Fruit fly (Drosophila melanogaster) whole organism, embryonic: ENCODE results near the gene Cpr11B.

Experiments used
- Asciz ChIP-seq: fragments of 200-800 bp; sonication (Bioruptor generic); optimal IDR thresholded peaks from 2 replicates; lab custom pipeline; 2017; ENCODE audit warnings: missing biosample characterization, mild to moderate bottlenecking, missing genetic modification characterization, missing genetic modification reagents
- Bgb ChIP-seq: fragments of 200-800 bp; sonication (Bioruptor generic); IDR thresholded peaks from 2 replicates; pipeline ENCODE4 v1.3.6; 2022; ENCODE audit warnings: missing biosample characterization, missing genetic modification characterization; ENCODE audit not compliant: partially characterized antibody
- CG10147 ChIP-seq: fragments of 200-800 bp; sonication (Bioruptor generic); optimal IDR thresholded peaks from 2 replicates; lab custom pipeline; 2019; ENCODE audit warnings: missing biosample characterization, mild to moderate bottlenecking, missing genetic modification characterization, moderate library complexity
- CG10366 ChIP-seq: fragments of 200-800 bp; sonication (Bioruptor generic); IDR thresholded peaks from 2 replicates; pipeline ENCODE4 v1.3.6; 2022; ENCODE audit warnings: missing biosample characterization, missing genetic modification characterization
- CG11456 ChIP-seq: fragments of 200-800 bp; sonication (Bioruptor generic); IDR thresholded peaks from 3 replicates; pipeline ENCODE4 v1.3.6; 2022; ENCODE audit warnings: missing biosample characterization, missing genetic modification characterization
- CG12155 ChIP-seq: fragments of 200-800 bp; sonication (Bioruptor generic); optimal IDR thresholded peaks from 3 replicates; lab custom pipeline; 2016; ENCODE audit warnings: missing biosample characterization, missing genetic modification characterization
- CG12769 ChIP-seq: fragments of 200-800 bp; sonication (Bioruptor generic); optimal IDR thresholded peaks from 2 replicates; lab custom pipeline; 2019; ENCODE audit warnings: missing biosample characterization, mild to moderate bottlenecking, missing genetic modification characterization, moderate library complexity
- CG13123 ChIP-seq: fragments of 200-800 bp; sonication (Bioruptor generic); optimal IDR thresholded peaks from 2 replicates; lab custom pipeline; 2016; ENCODE audit warnings: missing biosample characterization, missing genetic modification characterization
- CG13424 ChIP-seq: fragments of 200-800 bp; sonication (Bioruptor generic); optimal IDR thresholded peaks from 2 replicates; lab custom pipeline; 2019; ENCODE audit warnings: missing biosample characterization, mild to moderate bottlenecking, missing genetic modification characterization, moderate library complexity
- CG14050 ChIP-seq: fragments of 200-800 bp; sonication (Bioruptor generic); IDR thresholded peaks from 3 replicates; pipeline ENCODE4 v1.3.6; 2022; ENCODE audit warnings: missing biosample characterization, missing genetic modification characterization
- CG14965 ChIP-seq: fragments of 200-800 bp; sonication (Bioruptor generic); optimal IDR thresholded peaks from 2 replicates; lab custom pipeline; 2016; ENCODE audit warnings: missing biosample characterization, missing genetic modification characterization, borderline replicate concordance
- CG15073 ChIP-seq: fragments of 200-800 bp; sonication (Bioruptor generic); optimal IDR thresholded peaks from 2 replicates; lab custom pipeline; 2016; ENCODE audit warnings: missing biosample characterization, missing genetic modification characterization
- CG15601 ChIP-seq: fragments of 200-800 bp; sonication (Bioruptor generic); optimal IDR thresholded peaks from 3 replicates; lab custom pipeline; 2019; ENCODE audit warnings: missing biosample characterization, mild to moderate bottlenecking, missing genetic modification characterization, moderate library complexity
- CG16815 ChIP-seq: fragments of 200-800 bp; sonication (Bioruptor generic); optimal IDR thresholded peaks from 3 replicates; lab custom pipeline; 2017; ENCODE audit warnings: missing biosample characterization, mild to moderate bottlenecking, missing genetic modification characterization
- CG18599 ChIP-seq: fragments of 200-800 bp; sonication (Bioruptor generic); optimal IDR thresholded peaks from 3 replicates; lab custom pipeline; 2017; ENCODE audit warnings: missing biosample characterization, missing genetic modification characterization, mild to moderate bottlenecking, moderate library complexity, missing genetic modification reagents
- CG18764 ChIP-seq: fragments of 200-800 bp; sonication (Bioruptor generic); optimal IDR thresholded peaks from 3 replicates; lab custom pipeline; 2016; ENCODE audit warnings: missing biosample characterization, missing genetic modification characterization
- CG4424 ChIP-seq: fragments of 200-800 bp; sonication (Bioruptor generic); optimal IDR thresholded peaks from 3 replicates; lab custom pipeline; 2016; ENCODE audit warnings: missing biosample characterization, missing genetic modification characterization
- CG4617 ChIP-seq: fragments of 200-800 bp; sonication (Bioruptor generic); optimal IDR thresholded peaks from 3 replicates; lab custom pipeline; 2016; ENCODE audit warnings: missing biosample characterization, missing genetic modification characterization, borderline replicate concordance
- CG7963 ChIP-seq: fragments of 200-800 bp; sonication (Bioruptor generic); IDR thresholded peaks from 3 replicates; pipeline ENCODE4 v1.3.6; 2022; ENCODE audit warnings: missing biosample characterization, missing genetic modification characterization; ENCODE audit not compliant: partially characterized antibody
- CG8359 ChIP-seq: fragments of 200-800 bp; sonication (Bioruptor generic); optimal IDR thresholded peaks from 2 replicates; lab custom pipeline; 2017; ENCODE audit warnings: missing biosample characterization, mild to moderate bottlenecking, missing genetic modification characterization, borderline replicate concordance
- CG9876 ChIP-seq: fragments of 200-800 bp; sonication (Bioruptor generic); optimal IDR thresholded peaks from 2 replicates; lab custom pipeline; 2016; ENCODE audit warnings: missing biosample characterization, missing genetic modification characterization
- Dbx ChIP-seq: fragments of 200-800 bp; sonication (Bioruptor generic); IDR thresholded peaks from 3 replicates; pipeline ENCODE4 v1.3.6; 2022; ENCODE audit warnings: missing biosample characterization, missing genetic modification characterization
- HLH3B ChIP-seq: fragments of 200-800 bp; sonication (Bioruptor generic); IDR thresholded peaks from 2 replicates; pipeline ENCODE4 v1.3.6; 2022; ENCODE audit warnings: missing biosample characterization, missing genetic modification characterization
- Poxn ChIP-seq: fragments of 200-800 bp; sonication (Bioruptor generic); IDR thresholded peaks from 2 replicates; pipeline ENCODE4 v1.3.6; 2022; ENCODE audit warnings: missing biosample characterization, missing genetic modification characterization
- Rfx ChIP-seq: fragments of 200-800 bp; sonication (Bioruptor generic); IDR thresholded peaks from 2 replicates; pipeline ENCODE4 v1.3.6; 2022; ENCODE audit warnings: missing biosample characterization, missing genetic modification characterization
- Sry-β ChIP-seq: fragments of 200-800 bp; sonication (Bioruptor generic); optimal IDR thresholded peaks from 2 replicates; lab custom pipeline; 2018; ENCODE audit warnings: missing biosample characterization, mild to moderate bottlenecking, missing genetic modification characterization, moderate library complexity
- Ssrp ChIP-seq: fragments of 200-800 bp; sonication (Bioruptor generic); optimal IDR thresholded peaks from 2 replicates; lab custom pipeline; 2018; ENCODE audit warnings: missing biosample characterization, mild to moderate bottlenecking, missing genetic modification characterization, moderate library complexity
- Xbp1 ChIP-seq: fragments of 200-800 bp; sonication (Bioruptor generic); optimal IDR thresholded peaks from 3 replicates; lab custom pipeline; 2016; ENCODE audit warnings: missing biosample characterization, mild to moderate bottlenecking, missing genetic modification characterization
- aop ChIP-seq: fragments of 200-800 bp; sonication (Bioruptor generic); IDR thresholded peaks from 2 replicates; pipeline ENCODE4 v1.3.6; 2022; ENCODE audit warnings: missing biosample characterization, missing genetic modification characterization
- bab2 ChIP-seq: fragments of 200-800 bp; sonication (Bioruptor generic); optimal IDR thresholded peaks from 2 replicates; lab custom pipeline; 2016; ENCODE audit warnings: missing biosample characterization, missing genetic modification characterization
- chm ChIP-seq: fragments of 200-800 bp; sonication (Bioruptor generic); IDR thresholded peaks from 2 replicates; pipeline ENCODE4 v1.3.6; 2022; ENCODE audit warnings: missing biosample characterization, missing genetic modification characterization
- crc ChIP-seq: fragments of 200-800 bp; sonication (Bioruptor generic); optimal IDR thresholded peaks from 2 replicates; lab custom pipeline; 2016; ENCODE audit warnings: missing biosample characterization, missing genetic modification characterization
- en ChIP-seq: fragments of 200-800 bp; sonication (Bioruptor generic); optimal IDR thresholded peaks from 2 replicates; lab custom pipeline; 2016; ENCODE audit warnings: missing biosample characterization, missing genetic modification characterization
- gfzf ChIP-seq: fragments of 200-800 bp; sonication (Bioruptor generic); optimal IDR thresholded peaks from 2 replicates; lab custom pipeline; 2016; ENCODE audit warnings: missing biosample characterization, mild to moderate bottlenecking, missing genetic modification characterization, moderate library complexity
- jigr1 ChIP-seq: fragments of 200-800 bp; sonication (Bioruptor generic); IDR thresholded peaks from 3 replicates; pipeline ENCODE4 v1.3.6; 2022; ENCODE audit warnings: missing biosample characterization, missing genetic modification characterization
- knrl ChIP-seq: fragments of 200-800 bp; sonication (Bioruptor generic); IDR thresholded peaks from 3 replicates; pipeline ENCODE4 v1.3.6; 2022; ENCODE audit warnings: missing biosample characterization, missing genetic modification characterization; ENCODE audit not compliant: partially characterized antibody
- mam ChIP-seq: fragments of 200-800 bp; sonication (Bioruptor generic); optimal IDR thresholded peaks from 3 replicates; lab custom pipeline; 2016; ENCODE audit warnings: missing biosample characterization, missing genetic modification characterization
- otp ChIP-seq: fragments of 200-800 bp; sonication (Bioruptor generic); IDR thresholded peaks from 3 replicates; pipeline ENCODE4, ENCODE4 v1.3.6; 2022; ENCODE audit warnings: missing biosample characterization, missing genetic modification characterization
- peb ChIP-seq: fragments of 200-800 bp; sonication (Bioruptor generic); IDR thresholded peaks from 2 replicates; pipeline ENCODE4 v1.3.6; 2022; ENCODE audit warnings: missing biosample characterization, missing genetic modification characterization
- psq ChIP-seq: fragments of 200-800 bp; sonication (Bioruptor generic); optimal IDR thresholded peaks from 2 replicates; lab custom pipeline; 2017; ENCODE audit warnings: missing biosample characterization, missing genetic modification characterization
- pzg ChIP-seq: fragments of 200-800 bp; sonication (Bioruptor generic); optimal IDR thresholded peaks from 3 replicates; lab custom pipeline; 2018; ENCODE audit warnings: missing biosample characterization, mild to moderate bottlenecking, missing genetic modification characterization, moderate library complexity
- ranshi ChIP-seq: fragments of 200-800 bp; sonication (Bioruptor generic); IDR thresholded peaks from 2 replicates; pipeline ENCODE4 v1.3.6; 2022; ENCODE audit warnings: missing biosample characterization, missing genetic modification characterization
- slp2 ChIP-seq: fragments of 200-800 bp; sonication (Bioruptor generic); optimal IDR thresholded peaks from 2 replicates; lab custom pipeline; 2016; ENCODE audit warnings: missing biosample characterization, missing genetic modification characterization
- trem ChIP-seq: fragments of 200-800 bp; optimal IDR thresholded peaks from 3 replicates; lab custom pipeline; 2019; ENCODE audit warnings: missing biosample characterization, mild to moderate bottlenecking, missing genetic modification characterization, moderate library complexity
- twi ChIP-seq: fragments of 200-800 bp; optimal IDR thresholded peaks from 2 replicates; lab custom pipeline; 2019; ENCODE audit warnings: missing biosample characterization, mild to moderate bottlenecking, missing genetic modification characterization, moderate library complexity
- wek ChIP-seq: fragments of 200-800 bp; sonication (Bioruptor generic); optimal IDR thresholded peaks from 3 replicates; lab custom pipeline; 2018; ENCODE audit warnings: missing biosample characterization, mild to moderate bottlenecking, missing genetic modification characterization, moderate library complexity
- z ChIP-seq: fragments of 200-800 bp; sonication (Bioruptor generic); IDR thresholded peaks from 3 replicates; pipeline ENCODE4 v1.3.6; 2022; ENCODE audit warnings: missing biosample characterization, missing genetic modification characterization
- zen2 ChIP-seq: fragments of 200-800 bp; sonication (Bioruptor generic); IDR thresholded peaks from 3 replicates; pipeline ENCODE4 v1.3.6; 2022; ENCODE audit warnings: missing biosample characterization, missing genetic modification characterization; ENCODE audit not compliant: partially characterized antibody

Gene Cpr11B

dm6 chrX:12582984-12583869 is 30.3 kb downstream of the Cpr11B start, which contains the start of gene Pits (continued):
- TF ChIP-seq CG4617 (GFP tag; lab: Kevin White, UChicago) (peak; percentile 31), Poxn (GFP tag; lab: Robert Waterston, UW) (no peak), psq (peak; percentile 37), CG4424 (GFP tag; lab: Kevin White, UChicago) (peak; percentile 24), Bgb (peak; percentile 76; the same call in 1 of the 2 replicates), twi (peak; percentile 5), peb (GFP tag; lab: Robert Waterston, UW) (0 out of 2 replicates have a peak, but pooled peaks have one; percentile 16), CG14965 (GFP tag; lab: Kevin White, UChicago) (no peak), CG15601 (tag; lab: Kevin White, UChicago) (peak; percentile 65), CG18599 (peak; percentile 59), chm (GFP tag; lab: Robert Waterston, UW) (peak; percentile 82), gfzf (GFP tag; lab: Kevin White, UChicago) (peak; percentile 99), Rfx (peak; percentile 51), CG16815 (GFP tag; lab: Kevin White, UChicago) (peak; percentile 43), aop (GFP tag; lab: Robert Waterston, UW) (no peak; the same call in 1 of the 2 replicates), z (GFP tag; lab: Robert Waterston, UW) (no peak), en (GFP tag; lab: Kevin White, UChicago) (no peak), otp (no peak; the same call in 2 of the 3 replicates), Dbx (GFP tag; lab: Robert Waterston, UW) (peak; percentile 38), Sry-β (GFP tag; lab: Kevin White, UChicago) (no peak), CG14050 (no peak), bab2 (GFP tag; lab: Kevin White, UChicago) (peak; percentile 13), crc (GFP tag; lab: Kevin White, UChicago) (no peak), pzg (GFP tag; lab: Kevin White, UChicago) (peak; percentile 97), Xbp1 (peak; percentile 47), CG12155 (GFP tag; lab: Kevin White, UChicago) (peak; percentile 25), ranshi (peak; percentile 62), Ssrp (tag; lab: Kevin White, UChicago) (no peak), zen2 (GFP tag; lab: Robert Waterston, UW) (0 out of 3 replicates have a peak, but pooled peaks have one; percentile 31), CG11456 (GFP tag; lab: Robert Waterston, UW) (peak; percentile 67; the same call in 2 of the 3 replicates), CG15073 (GFP tag; lab: Kevin White, UChicago) (no peak), CG9876 (GFP tag; lab: Kevin White, UChicago) (no peak), CG18764 (GFP tag; lab: Kevin White, UChicago) (peak; percentile 11), CG7963 (GFP tag; lab: Robert Waterston, UW) (no peak), Asciz (GFP tag; lab: Kevin White, UChicago) (no peak), knrl (GFP tag; lab: Robert Waterston, UW) (peak; percentile 50; the same call in 1 of the 3 replicates), slp2 (no peak), trem (tag; lab: Kevin White, UChicago) (peak; percentile 34), CG12769 (tag; lab: Kevin White, UChicago) (peak; percentile 89), jigr1 (GFP tag; lab: Robert Waterston, UW) (0 out of 3 replicates have a peak, but pooled peaks have one; percentile 43), wek (GFP tag; lab: Kevin White, UChicago) (peak; percentile 38), HLH3B (GFP tag; lab: Robert Waterston, UW) (peak; percentile 47; the same call in 1 of the 2 replicates), CG13424 (tag; lab: Kevin White, UChicago) (peak; percentile 38), CG8359 (GFP tag; lab: Kevin White, UChicago) (no peak), mam (GFP tag; lab: Kevin White, UChicago) (no peak), CG13123 (GFP tag; lab: Kevin White, UChicago) (no peak), CG10366 (GFP tag; lab: Robert Waterston, UW) (no peak), CG10147 (GFP tag; lab: Kevin White, UChicago) (peak; percentile 35)
